Worm (Caenorhabditis elegans): ENCODE measurements around the gene Y39A3A.3.

The Y39A3A.3 gene

ce11 chrIII:2049825-2050224, 18.3 kb downstream of the Y39A3A.3 start:
- TF ChIP-seq mep-1 (tag; optimal IDR thresholded peaks at IDR 0.05) (no peak), sem-2 (GFP tag; optimal IDR thresholded peaks at IDR 0.05) (no peak), mab-5 (tag; optimal IDR thresholded peaks at IDR 0.05) (no peak), snpc-4 (tag; optimal IDR thresholded peaks at IDR 0.05) (no peak), ztf-11 (tag; optimal IDR thresholded peaks at IDR 0.05) (no peak), unc-39 (tag; optimal IDR thresholded peaks at IDR 0.05) (no peak), flh-1 (GFP tag; optimal IDR thresholded peaks at IDR 0.05) (no peak), blmp-1 (tag; optimal IDR thresholded peaks at IDR 0.05) (no peak)

ce11 chrIII:2047907-2048306, 20.2 kb downstream of the Y39A3A.3 start, which contains the start of gene dpy-1:
Gene dpy-1 (minus strand): TSS chrIII:2048007.
- TF ChIP-seq elt-1 (tag; optimal IDR thresholded peaks at IDR 0.05; ENCODE audit: borderline replicate concordance, insufficient read depth): no peak
- TF ChIP-seq ceh-39 (tag; optimal IDR thresholded peaks at IDR 0.05): no peak
- TF ChIP-seq ztf-11 (tag; optimal IDR thresholded peaks at IDR 0.05): no peak
- TF ChIP-seq nhr-28 (tag; optimal IDR thresholded peaks at IDR 0.05): no peak
- TF ChIP-seq zip-8 (tag; optimal IDR thresholded peaks at IDR 0.05): no peak
- TF ChIP-seq mab-5 (tag; optimal IDR thresholded peaks at IDR 0.05): no peak
- no peak for TF ChIP-seq nhr-237 (tag; optimal IDR thresholded peaks at IDR 0.05)
- no peak for TF ChIP-seq nhr-2 (tag; optimal IDR thresholded peaks at IDR 0.05)
- TF ChIP-seq flh-1 (GFP tag; optimal IDR thresholded peaks at IDR 0.05): no peak
- no peak for TF ChIP-seq lsy-2 (tag; optimal IDR thresholded peaks at IDR 0.05)
- TF ChIP-seq unc-62 (GFP tag; optimal IDR thresholded peaks at IDR 0.05): no peak
- TF ChIP-seq unc-120 (tag; optimal IDR thresholded peaks at IDR 0.05; ENCODE audit: poor library complexity, severe bottlenecking): no peak
- no peak for TF ChIP-seq pha-4 (tag; optimal IDR thresholded peaks at IDR 0.05)
- TF ChIP-seq hlh-1 (tag; optimal IDR thresholded peaks at IDR 0.05): no peak

- TF ChIP-seq ceh-43 (GFP tag; optimal IDR thresholded peaks at IDR 0.05) (no peak), sptf-1 (tag; optimal IDR thresholded peaks at IDR 0.05) (no peak), cnd-1 (tag; optimal IDR thresholded peaks at IDR 0.05) (no peak), sem-2 (GFP tag; optimal IDR thresholded peaks at IDR 0.05) (no peak), lin-13 (tag; optimal IDR thresholded peaks at IDR 0.05) (no peak), unc-62 (GFP tag; optimal IDR thresholded peaks at IDR 0.05) (no peak), ces-1 (GFP tag; optimal IDR thresholded peaks at IDR 0.05) (peak; percentile 58), ham-2 (GFP tag; optimal IDR thresholded peaks at IDR 0.05) (no peak), unc-120 (tag; optimal IDR thresholded peaks at IDR 0.05; ENCODE audit: poor library complexity, severe bottlenecking) (peak; percentile 17), ztf-11 (tag; optimal IDR thresholded peaks at IDR 0.05) (no peak), flh-1 (GFP tag; optimal IDR thresholded peaks at IDR 0.05) (no peak), snpc-4 (tag; optimal IDR thresholded peaks at IDR 0.05) (no peak), nhr-237 (tag; optimal IDR thresholded peaks at IDR 0.05) (no peak)
These were observed 35.6 kb downstream of the Y39A3A.3 start for ce11 chrIII:2032327-2033093.

ce11 chrIII:2031746-2032145, 36.4 kb downstream of the Y39A3A.3 start:
- TF ChIP-seq ztf-11 (tag; optimal IDR thresholded peaks at IDR 0.05): no peak
- TF ChIP-seq unc-39 (tag; optimal IDR thresholded peaks at IDR 0.05): no peak
- TF ChIP-seq snpc-4 (tag; optimal IDR thresholded peaks at IDR 0.05): no peak
- TF ChIP-seq hlh-1 (tag; optimal IDR thresholded peaks at IDR 0.05): no peak
- no peak for TF ChIP-seq ceh-43 (GFP tag; optimal IDR thresholded peaks at IDR 0.05)
- TF ChIP-seq nhr-2 (tag; optimal IDR thresholded peaks at IDR 0.05): no peak
- no peak for TF ChIP-seq zip-8 (tag; optimal IDR thresholded peaks at IDR 0.05)
- TF ChIP-seq elt-3 (tag; optimal IDR thresholded peaks at IDR 0.05): no peak
- no peak for TF ChIP-seq nhr-237 (tag; optimal IDR thresholded peaks at IDR 0.05)
- TF ChIP-seq mls-2 (tag; optimal IDR thresholded peaks at IDR 0.05): no peak
- TF ChIP-seq ces-1 (GFP tag; optimal IDR thresholded peaks at IDR 0.05): no peak
- no peak for TF ChIP-seq blmp-1 (tag; optimal IDR thresholded peaks at IDR 0.05)
- no peak for TF ChIP-seq flh-1 (GFP tag; optimal IDR thresholded peaks at IDR 0.05)
- TF ChIP-seq pha-4 (tag; optimal IDR thresholded peaks at IDR 0.05): no peak

ce11 chrIII:2030776-2031565, 37.2 kb downstream of the Y39A3A.3 start:
- no peak for TF ChIP-seq elt-1 (tag; optimal IDR thresholded peaks at IDR 0.05; ENCODE audit: borderline replicate concordance, insufficient read depth)
- no peak for TF ChIP-seq mls-2 (tag; optimal IDR thresholded peaks at IDR 0.05)
- no peak for TF ChIP-seq tbx-8 (GFP tag; optimal IDR thresholded peaks at IDR 0.05)
- no peak for TF ChIP-seq blmp-1 (tag; optimal IDR thresholded peaks at IDR 0.05)
- no peak for TF ChIP-seq unc-62 (GFP tag; optimal IDR thresholded peaks at IDR 0.05)
- TF ChIP-seq pha-4 (tag; optimal IDR thresholded peaks at IDR 0.05): no peak
- no peak for TF ChIP-seq sem-2 (GFP tag; optimal IDR thresholded peaks at IDR 0.05)
- TF ChIP-seq sptf-1 (tag; optimal IDR thresholded peaks at IDR 0.05): no peak
- no peak for TF ChIP-seq ztf-11 (tag; optimal IDR thresholded peaks at IDR 0.05)
- TF ChIP-seq cnd-1 (tag; optimal IDR thresholded peaks at IDR 0.05): no peak
- no peak for TF ChIP-seq ces-1 (GFP tag; optimal IDR thresholded peaks at IDR 0.05)
- no peak for TF ChIP-seq mab-5 (tag; optimal IDR thresholded peaks at IDR 0.05)
- TF ChIP-seq mep-1 (tag; optimal IDR thresholded peaks at IDR 0.05): no peak
- no peak for TF ChIP-seq ceh-83 (GFP tag; optimal IDR thresholded peaks at IDR 0.05)
- TF ChIP-seq lin-32 (GFP tag; optimal IDR thresholded peaks at IDR 0.05): no peak
- no peak for TF ChIP-seq elt-3 (tag; optimal IDR thresholded peaks at IDR 0.05)
- no peak for TF ChIP-seq ceh-43 (GFP tag; optimal IDR thresholded peaks at IDR 0.05)
- no peak for TF ChIP-seq zip-8 (tag; optimal IDR thresholded peaks at IDR 0.05)
- TF ChIP-seq lin-13 (tag; optimal IDR thresholded peaks at IDR 0.05): no peak

All from whole organism, mixed stage, embryonic.